Fruit fly (Drosophila melanogaster): ENCODE results near the gene CG3588.

dm6 chrX:2872753-2873152, 46.8 kb upstream of the CG3588 start, which contains the start of gene CG14416:
- no peak for TF ChIP-seq luna (GFP tag; optimal IDR thresholded peaks at IDR 0.05)
- TF ChIP-seq usp (GFP tag; optimal IDR thresholded peaks at IDR 0.05): no peak
- TF ChIP-seq CG2199 (GFP tag; IDR thresholded peaks at IDR 0.05): no peak
- TF ChIP-seq da (GFP tag; optimal IDR thresholded peaks at IDR 0.05): no peak
- no peak for TF ChIP-seq NC2α (GFP tag; optimal IDR thresholded peaks at IDR 0.05)
- no peak for TF ChIP-seq CG8478 (optimal IDR thresholded peaks at IDR 0.05)
- TF ChIP-seq al (GFP tag; IDR thresholded peaks at IDR 0.05): no peak
- no peak for TF ChIP-seq CG17359 (tag; optimal IDR thresholded peaks at IDR 0.05)
- no peak for TF ChIP-seq oc (tag; optimal IDR thresholded peaks at IDR 0.05)
- no peak for TF ChIP-seq CHES-1-like (GFP tag; optimal IDR thresholded peaks at IDR 0.05)
